Fruit fly (Drosophila melanogaster): Measurements from ENCODE around the gene Pfdn4.

Pfdn4 gene

DNA sequence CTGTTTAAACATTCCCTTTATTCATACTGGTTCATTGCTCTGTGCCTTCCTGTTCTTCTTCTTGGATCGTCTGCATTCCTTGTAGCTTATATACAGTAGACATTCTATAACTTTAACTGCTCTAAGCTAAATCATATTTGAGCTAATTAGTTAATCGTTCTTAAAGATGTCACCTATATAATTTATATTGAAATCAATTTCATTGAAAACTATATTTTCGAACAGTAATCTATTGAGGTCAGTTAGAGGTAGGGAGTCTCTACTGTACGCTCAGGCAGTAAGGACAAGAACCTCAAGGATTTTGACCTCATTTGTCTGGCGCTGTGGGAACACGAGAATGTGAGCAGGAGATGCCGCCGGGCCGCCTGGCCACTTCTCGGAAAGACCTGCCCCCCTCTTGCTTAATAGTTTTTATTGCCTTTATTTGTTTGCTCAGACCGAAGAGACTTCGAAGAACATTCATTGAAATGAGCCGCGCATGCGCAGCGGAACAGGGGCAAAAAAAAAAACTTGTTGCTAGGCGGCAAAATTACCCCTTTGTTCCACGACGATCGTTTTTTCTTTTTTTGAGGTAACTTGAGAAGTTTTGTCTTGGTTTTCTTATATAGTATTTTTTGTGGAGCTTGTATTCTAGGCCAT lies 15.0 kb downstream of the Pfdn4 start (continued):
- TF ChIP-seq BEAF-32 (GFP tag; optimal IDR thresholded peaks at IDR 0.05) (no peak), CG4424 (GFP tag; optimal IDR thresholded peaks at IDR 0.05) (no peak), CG14710 (tag; optimal IDR thresholded peaks at IDR 0.05) (peak; percentile 71), CG18619 (GFP tag; optimal IDR thresholded peaks at IDR 0.05) (no peak), CG4404 (GFP tag; IDR thresholded peaks at IDR 0.05) (peak; percentile 90), CG18476 (GFP tag; optimal IDR thresholded peaks at IDR 0.05) (no peak), CG10959 (GFP tag; IDR thresholded peaks at IDR 0.05) (peak; percentile 76), grn (GFP tag; optimal IDR thresholded peaks at IDR 0.05) (no peak), Hr39 (optimal IDR thresholded peaks at IDR 0.05) (no peak), CG4617 (GFP tag; optimal IDR thresholded peaks at IDR 0.05; ENCODE audit: borderline replicate concordance) (no peak), HHEX (GFP tag; optimal IDR thresholded peaks at IDR 0.05) (no peak), unpg (GFP tag; optimal IDR thresholded peaks at IDR 0.05) (peak; percentile 38), zfh1 (GFP tag; IDR thresholded peaks at IDR 0.05) (peak; percentile 79), ap (GFP tag; IDR thresholded peaks at IDR 0.05) (no peak), CG7963 (GFP tag; IDR thresholded peaks at IDR 0.05; ENCODE audit: partially characterized antibody) (no peak), wek (GFP tag; optimal IDR thresholded peaks at IDR 0.05) (no peak), CG17612 (GFP tag; IDR thresholded peaks at IDR 0.05) (peak; percentile 53; the same call in 1 of the 2 replicates), peb (GFP tag; IDR thresholded peaks at IDR 0.05) (0 out of 2 replicates have a peak, but pooled peaks have one; percentile 9), Pdp1 (GFP tag; optimal IDR thresholded peaks at IDR 0.05) (peak; percentile 9 to 17), lov (optimal IDR thresholded peaks at IDR 0.05) (no peak), lov (GFP tag; IDR thresholded peaks at IDR 0.05) (0 out of 3 replicates have a peak, but pooled peaks have one; percentile 56), NC2β (GFP tag; optimal IDR thresholded peaks at IDR 0.05) (no peak), usp (GFP tag; optimal IDR thresholded peaks at IDR 0.05) (no peak), dmrt11E (tag; optimal IDR thresholded peaks at IDR 0.05) (peak; percentile 79), Sry-δ (GFP tag; optimal IDR thresholded peaks at IDR 0.05) (no peak), Poxn (GFP tag; IDR thresholded peaks at IDR 0.05) (no peak), CG31441 (GFP tag; IDR thresholded peaks at IDR 0.05) (peak; percentile 63), cg (GFP tag; optimal IDR thresholded peaks at IDR 0.05) (no peak), sd (tag; optimal IDR thresholded peaks at IDR 0.05) (no peak), nmo (GFP tag; optimal IDR thresholded peaks at IDR 0.05) (peak; percentile 46), ind (GFP tag; optimal IDR thresholded peaks at IDR 0.05) (peak; percentile 27), CG8388 (GFP tag; optimal IDR thresholded peaks at IDR 0.05) (peak; percentile 25), CG3726 (GFP tag; IDR thresholded peaks at IDR 0.05) (no peak), Hand (GFP tag; optimal IDR thresholded peaks at IDR 0.05) (no peak), CG9817 (tag; optimal IDR thresholded peaks at IDR 0.05) (no peak), HLH4C (GFP tag; IDR thresholded peaks at IDR 0.05; ENCODE audit: partially characterized antibody) (no peak), disco-r (GFP tag; optimal IDR thresholded peaks at IDR 0.05) (no peak), inv (GFP tag; IDR thresholded peaks at IDR 0.05; ENCODE audit: partially characterized antibody) (no peak), chm (GFP tag; IDR thresholded peaks at IDR 0.05) (no peak), CG34422 (GFP tag; IDR thresholded peaks at IDR 0.05) (0 out of 3 replicates have a peak, but pooled peaks have one; percentile 38), YL-1 (GFP tag; optimal IDR thresholded peaks at IDR 0.05) (no peak), CG17829 (tag; optimal IDR thresholded peaks at IDR 0.05) (peak; percentile 76), en (GFP tag; optimal IDR thresholded peaks at IDR 0.05) (no peak), CG1792 (GFP tag; optimal IDR thresholded peaks at IDR 0.05) (no peak), Chrac-16 (GFP tag; optimal IDR thresholded peaks at IDR 0.05) (peak; percentile 33), CG7271 (tag; optimal IDR thresholded peaks at IDR 0.05) (peak; percentile 72), CG18764 (GFP tag; optimal IDR thresholded peaks at IDR 0.05) (no peak), CG16863 (GFP tag; optimal IDR thresholded peaks at IDR 0.05) (no peak), CG15696 (tag; optimal IDR thresholded peaks at IDR 0.05) (peak; percentile 97), CG11560 (tag; IDR thresholded peaks at IDR 0.05) (no peak)
